Worm (Caenorhabditis elegans): ENCODE data around the gene C16B8.3.
A peak's percentile ranks its signal among the peaks of the same experiment; 100 is the strongest.

DNA sequence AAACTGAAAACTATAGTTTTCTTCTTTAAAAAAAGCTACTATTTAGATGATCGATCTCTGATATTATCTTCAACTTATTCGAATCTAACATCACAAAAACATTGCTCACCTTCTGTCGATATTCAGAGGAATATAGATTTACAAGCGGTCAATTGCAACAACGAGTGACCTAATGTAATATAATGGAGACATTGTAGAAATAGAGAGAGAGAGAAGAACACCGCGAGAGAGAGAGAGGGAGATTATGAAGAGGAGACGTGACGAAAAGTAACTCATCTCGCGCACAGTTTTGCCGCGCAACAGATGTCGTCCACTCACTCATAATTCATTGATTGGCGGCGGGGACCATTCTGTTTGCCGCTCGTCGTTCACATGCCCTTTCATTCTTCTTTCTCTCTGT is 41.9 kb upstream of the C16B8.3 start:
- TF ChIP-seq unc-62 (GFP tag; optimal IDR thresholded peaks at IDR 0.05) (no peak), nhr-23 (tag; optimal IDR thresholded peaks at IDR 0.05) (peak; percentile 17)
